Worm (Caenorhabditis elegans) whole organism, late embryonic: ENCODE data around the gene cwn-2.

Experiments used
- F13H6.1 ChIP-seq: sonication (generic microtip); optimal IDR thresholded peaks from 2 replicates; lab custom pipeline; 2016; ENCODE audit warnings: missing genetic modification characterization, missing compliant biosample characterization
- K02D7.2 ChIP-seq: sonication (generic microtip); optimal IDR thresholded peaks from 2 replicates; lab custom pipeline; 2017; ENCODE audit warnings: mild to moderate bottlenecking, missing genetic modification characterization, missing compliant biosample characterization
- K09A11.1 ChIP-seq: sonication (generic microtip); optimal IDR thresholded peaks from 2 replicates; lab custom pipeline; 2017; ENCODE audit warnings: antibody characterized with exemption, mild to moderate bottlenecking, missing genetic modification characterization, missing compliant biosample characterization; ENCODE audit not compliant: insufficient read depth
- T23F11.4 ChIP-seq: fragments of 200-800 bp; sonication (Bioruptor generic); optimal IDR thresholded peaks from 2 replicates; lab custom pipeline; 2018; ENCODE audit warnings: mild to moderate bottlenecking, missing genetic modification characterization, missing compliant biosample characterization
- ceh-14 ChIP-seq: sonication (generic microtip); optimal IDR thresholded peaks from 2 replicates; lab custom pipeline; 2016; ENCODE audit warnings: missing genotype, missing genetic modification characterization, missing compliant biosample characterization
- ceh-18 ChIP-seq: sonication (generic microtip); optimal IDR thresholded peaks from 2 replicates; lab custom pipeline; 2016; ENCODE audit warnings: missing genetic modification characterization, missing compliant biosample characterization
- ceh-19 ChIP-seq: fragments of 200-800 bp; sonication (Bioruptor generic); optimal IDR thresholded peaks from 2 replicates; lab custom pipeline; 2018; ENCODE audit warnings: mild to moderate bottlenecking, missing genetic modification characterization, missing compliant biosample characterization
- ceh-2 ChIP-seq: sonication (generic microtip); optimal IDR thresholded peaks from 2 replicates; lab custom pipeline; 2016; ENCODE audit warnings: missing genotype, missing genetic modification characterization, missing compliant biosample characterization
- ceh-31 ChIP-seq: sonication (generic microtip); optimal IDR thresholded peaks from 2 replicates; lab custom pipeline; 2016; ENCODE audit warnings: missing genetic modification characterization, missing compliant biosample characterization
- ceh-34 ChIP-seq: sonication (generic microtip); optimal IDR thresholded peaks from 2 replicates; lab custom pipeline; 2016; ENCODE audit warnings: mild to moderate bottlenecking, missing genetic modification characterization, missing compliant biosample characterization
- ceh-45 ChIP-seq: fragments of 200-800 bp; sonication (Bioruptor generic); IDR thresholded peaks from 2 replicates; pipeline ENCODE4 v1.3.6; 2022; ENCODE audit warnings: missing genetic modification reagents, missing genetic modification characterization, missing compliant biosample characterization
- ceh-48 ChIP-seq: sonication (generic microtip); optimal IDR thresholded peaks from 2 replicates; lab custom pipeline; 2016; ENCODE audit warnings: missing genetic modification characterization, inconsistent platforms, missing compliant biosample characterization
- ceh-9 ChIP-seq: sonication (generic microtip); optimal IDR thresholded peaks from 2 replicates; lab custom pipeline; 2016; ENCODE audit warnings: mild to moderate bottlenecking, missing genetic modification characterization, inconsistent platforms, missing compliant biosample characterization
- che-1 ChIP-seq: sonication (generic microtip); optimal IDR thresholded peaks from 2 replicates; lab custom pipeline; 2016; ENCODE audit warnings: mild to moderate bottlenecking, missing genetic modification characterization, missing compliant biosample characterization
- dmd-4 ChIP-seq: sonication (generic microtip); optimal IDR thresholded peaks from 2 replicates; lab custom pipeline; 2016; ENCODE audit warnings: borderline replicate concordance, missing genetic modification characterization, missing compliant biosample characterization
- elt-2 ChIP-seq: sonication (generic microtip); optimal IDR thresholded peaks from 2 replicates; lab custom pipeline; 2016; ENCODE audit warnings: missing genetic modification reagents, missing genetic modification characterization, missing compliant biosample characterization
- ets-4 ChIP-seq: sonication (generic microtip); optimal IDR thresholded peaks from 2 replicates; lab custom pipeline; 2016; ENCODE audit warnings: missing genetic modification characterization, missing compliant biosample characterization
- fax-1 ChIP-seq: sonication (generic microtip); optimal IDR thresholded peaks from 2 replicates; lab custom pipeline; 2016; ENCODE audit warnings: missing genotype, missing genetic modification characterization, missing compliant biosample characterization
- fkh-10 ChIP-seq: fragments of 150-350 bp; optimal IDR thresholded peaks from 2 replicates; lab custom pipeline; 2014; ENCODE audit warnings: missing biosample characterization, missing genetic modification reagents, missing genetic modification characterization
- fkh-6 ChIP-seq: sonication (generic microtip); optimal IDR thresholded peaks from 2 replicates; lab custom pipeline; 2016; ENCODE audit warnings: missing genetic modification characterization, missing compliant biosample characterization
- gmeb-2 ChIP-seq: sonication (generic microtip); optimal IDR thresholded peaks from 2 replicates; lab custom pipeline; 2016; ENCODE audit warnings: missing genetic modification characterization, inconsistent platforms, missing compliant biosample characterization
- hlh-8 ChIP-seq: sonication (generic microtip); optimal IDR thresholded peaks from 2 replicates; lab custom pipeline; 2016; ENCODE audit warnings: missing genotype, missing genetic modification characterization, missing compliant biosample characterization
- madf-2 ChIP-seq: sonication (generic microtip); optimal IDR thresholded peaks from 2 replicates; lab custom pipeline; 2017; ENCODE audit warnings: missing genetic modification characterization, missing compliant biosample characterization
- mec-3 ChIP-seq: sonication (generic microtip); optimal IDR thresholded peaks from 2 replicates; lab custom pipeline; 2016; ENCODE audit warnings: borderline replicate concordance, missing genetic modification characterization, missing compliant biosample characterization
- nhr-232 ChIP-seq: sonication (generic microtip); optimal IDR thresholded peaks from 2 replicates; lab custom pipeline; 2016; ENCODE audit warnings: missing genetic modification characterization, missing compliant biosample characterization
- pat-9 ChIP-seq: fragments of 200-800 bp; sonication (Bioruptor generic); optimal IDR thresholded peaks from 2 replicates; lab custom pipeline; 2018; ENCODE audit warnings: mild to moderate bottlenecking, missing genetic modification characterization, moderate library complexity, missing compliant biosample characterization
- pax-1 ChIP-seq: fragments of 150-350 bp; optimal IDR thresholded peaks from 2 replicates; lab custom pipeline; 2014; ENCODE audit warnings: missing biosample characterization, missing genetic modification characterization
- pros-1 ChIP-seq: fragments of 150-350 bp; optimal IDR thresholded peaks from 2 replicates; lab custom pipeline; 2014; ENCODE audit warnings: missing biosample characterization, missing genetic modification reagents, missing genetic modification characterization
- ref-2 ChIP-seq: sonication (generic microtip); optimal IDR thresholded peaks from 2 replicates; lab custom pipeline; 2016; ENCODE audit warnings: missing genetic modification characterization, missing compliant biosample characterization
- syd-9 ChIP-seq: sonication (generic microtip); optimal IDR thresholded peaks from 2 replicates; lab custom pipeline; 2016; ENCODE audit warnings: mild to moderate bottlenecking, missing genetic modification characterization, moderate library complexity, missing compliant biosample characterization
- tbx-2 ChIP-seq: sonication (generic microtip); optimal IDR thresholded peaks from 2 replicates; lab custom pipeline; 2016; ENCODE audit warnings: missing genetic modification characterization, missing compliant biosample characterization
- ttx-3 ChIP-seq: sonication (generic microtip); optimal IDR thresholded peaks from 2 replicates; lab custom pipeline; 2016; ENCODE audit warnings: missing genetic modification reagents, missing genetic modification characterization, missing compliant biosample characterization
- unc-3 ChIP-seq, 2 experiments: fragments of 200-800 bp in 1 of 2; sonication (Bioruptor generic) in 1 of 2; sonication (generic microtip) in 1 of 2; conservative IDR thresholded peaks in 1 of 2; optimal IDR thresholded peaks in 1 of 2; 2 replicates each; pipeline versions ENCODE4 v1.3.6 to Lab custom; 2016 to 2022; ENCODE audit warnings: missing compliant biosample characterization in 2 of 2, missing genetic modification characterization in 2 of 2, missing genetic modification reagents in 1 of 2
- unc-55 ChIP-seq: sonication (generic microtip); optimal IDR thresholded peaks from 2 replicates; lab custom pipeline; 2017; ENCODE audit warnings: missing biosample characterization, missing genetic modification reagents, missing genetic modification characterization

Gene cwn-2

ce11 chrIV:10072527-10072926 is 4.9 kb downstream of the cwn-2 start, which contains the start of gene W01B6.3:
Gene W01B6.3, minus strand, starts transcription at chrIV:10072627.
- TF ChIP-seq mec-3 (tag; lab: Kevin White, UChicago) (no peak), dmd-4 (tag; lab: Kevin White, UChicago) (no peak), ceh-9 (tag; lab: Kevin White, UChicago) (no peak), fax-1 (tag; lab: Kevin White, UChicago) (no peak), K09A11.1 (no peak), unc-55 (no peak), tbx-2 (tag; lab: Kevin White, UChicago) (no peak), fkh-10 (no peak), unc-3 (GFP tag; conservative IDR thresholded peaks at IDR 0.05; lab: Robert Waterston, UW) (no peak), unc-3 (tag; optimal IDR thresholded peaks at IDR 0.05; lab: Kevin White, UChicago) (no peak)
- TF ChIP-seq, all 69 proteins: peak for 0

DNA sequence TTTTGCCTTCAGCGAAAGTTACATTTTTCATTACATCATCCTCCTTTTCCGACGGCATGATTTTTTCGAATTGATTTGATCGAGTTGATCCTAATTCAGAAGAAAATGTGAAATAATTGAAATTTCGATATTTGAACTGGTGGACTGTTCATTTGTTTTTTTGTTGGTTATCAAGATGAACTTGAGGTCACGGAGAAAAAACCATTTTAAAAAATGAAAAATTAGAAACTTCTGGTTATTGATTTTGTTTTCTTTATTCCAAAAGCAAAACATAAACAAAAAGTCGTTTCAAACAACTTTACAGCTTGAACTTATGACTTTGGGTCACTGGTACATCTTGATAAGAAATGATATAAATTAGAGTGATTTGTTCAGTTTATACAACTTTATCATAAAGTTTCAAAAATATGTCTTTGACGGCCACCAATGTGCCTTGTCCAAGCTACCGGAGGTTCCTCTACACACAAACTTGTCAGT is 7.5 kb downstream of the cwn-2 start, which contains the start of the genes ttbk-4 and W01B6.4:
Gene ttbk-4, minus strand, starts transcription at position 101 of the 477 bp plus-strand sequence.
Gene W01B6.4, plus strand, starts transcription at position 427 of the 477 bp plus-strand sequence.
- TF ChIP-seq ets-4 (no peak), ceh-31 (tag; lab: Kevin White, UChicago) (no peak), pros-1 (tag; lab: Kevin White, UChicago) (no peak), K02D7.2 (tag; lab: Kevin White, UChicago) (no peak), ceh-9 (tag; lab: Kevin White, UChicago) (no peak), nhr-232 (no peak), che-1 (tag; lab: Kevin White, UChicago) (no peak), ceh-2 (tag; lab: Kevin White, UChicago) (no peak), K09A11.1 (no peak), hlh-8 (tag; lab: Kevin White, UChicago) (no peak)
- TF ChIP-seq, all 69 proteins: peak for 0

ce11 chrIV:10075899-10076298 is 8.3 kb downstream of the cwn-2 start, which contains the start of gene W01B6.5:
Gene W01B6.5, plus strand, starts transcription at chrIV:10076199.
- TF ChIP-seq madf-2 (tag; lab: Kevin White, UChicago) (no peak), ceh-48 (tag; lab: Kevin White, UChicago) (no peak), K02D7.2 (tag; lab: Kevin White, UChicago) (no peak), ceh-19 (GFP tag; lab: Kevin White, UChicago) (no peak), T23F11.4 (GFP tag; lab: Kevin White, UChicago) (no peak), gmeb-2 (tag; lab: Kevin White, UChicago) (no peak), ceh-45 (GFP tag; lab: Robert Waterston, UW) (no peak), ceh-2 (tag; lab: Kevin White, UChicago) (no peak), pros-1 (tag; lab: Kevin White, UChicago) (no peak), elt-2 (tag; lab: Kevin White, UChicago) (no peak), fkh-6 (tag; lab: Kevin White, UChicago) (no peak), ref-2 (tag; lab: Kevin White, UChicago) (no peak)

DNA sequence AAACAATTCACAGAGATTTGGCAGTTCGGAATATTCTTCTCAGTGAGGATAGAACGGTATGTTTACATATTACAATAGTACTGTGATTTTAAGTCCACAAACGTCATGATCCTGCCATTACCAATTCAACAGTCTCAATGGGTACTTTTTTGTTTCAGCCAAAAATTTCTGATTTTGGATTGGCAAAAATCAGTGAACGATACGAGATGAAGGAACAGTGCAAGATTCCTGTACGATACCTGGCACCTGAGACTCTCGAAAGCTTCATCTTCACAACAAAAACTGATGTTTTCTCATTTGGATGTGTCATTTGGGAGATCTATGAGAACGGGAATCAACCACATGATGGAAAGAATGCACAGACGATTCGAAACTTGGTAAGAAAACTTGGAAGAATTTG is 10.4 kb downstream of the cwn-2 start:
- TF ChIP-seq ceh-9 (tag; lab: Kevin White, UChicago) (no peak), fkh-6 (tag; lab: Kevin White, UChicago) (no peak), gmeb-2 (tag; lab: Kevin White, UChicago) (no peak), ttx-3 (no peak), che-1 (tag; lab: Kevin White, UChicago) (no peak), F13H6.1 (tag; lab: Kevin White, UChicago) (no peak), pax-1 (no peak), pat-9 (tag; lab: Kevin White, UChicago) (no peak), ceh-34 (no peak), unc-3 (GFP tag; conservative IDR thresholded peaks at IDR 0.05; lab: Robert Waterston, UW) (no peak), unc-3 (tag; optimal IDR thresholded peaks at IDR 0.05; lab: Kevin White, UChicago) (no peak), K09A11.1 (no peak), syd-9 (tag; lab: Kevin White, UChicago) (no peak), ceh-14 (tag; lab: Kevin White, UChicago) (no peak), nhr-232 (no peak), ceh-18 (no peak)
- TF ChIP-seq, all 69 proteins: peak for 0
